Worm (Caenorhabditis elegans) whole organism, L1 larva: ENCODE results near the gene spt-4.

Experiments used
- nhr-28 ChIP-seq: fragments of 150-350 bp; optimal IDR thresholded peaks from 2 replicates; lab custom pipeline; 2014; ENCODE audit warnings: missing biosample characterization, missing genetic modification characterization
- sox-4 ChIP-seq: sonication (generic microtip); optimal IDR thresholded peaks from 2 replicates; lab custom pipeline; 2016; ENCODE audit warnings: missing genetic modification characterization, missing compliant biosample characterization
- unc-86 ChIP-seq: sonication (generic microtip); optimal IDR thresholded peaks from 2 replicates; lab custom pipeline; 2016; ENCODE audit warnings: missing genetic modification characterization, missing compliant biosample characterization

DNA sequence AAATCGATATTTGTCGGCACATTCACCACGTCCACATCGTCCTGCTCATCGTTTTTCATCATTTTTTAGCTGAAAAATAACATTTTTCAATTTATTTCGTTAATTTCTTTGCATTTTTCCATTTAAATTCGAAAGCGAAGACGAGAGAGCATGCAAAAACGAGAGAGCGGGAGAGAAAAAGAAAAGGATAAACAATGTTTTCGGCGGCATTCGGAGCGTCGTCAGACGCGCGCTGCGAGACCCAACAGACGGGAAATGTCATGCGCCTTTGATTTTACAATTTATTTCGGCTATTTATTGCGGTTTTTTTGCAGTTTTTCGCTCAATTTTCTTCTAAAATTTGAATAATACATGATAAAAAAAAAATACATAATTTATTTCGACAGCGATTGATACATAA is 16.8 kb upstream of the spt-4 start, which contains the start of gene attf-3:
- TF ChIP-seq sox-4: no peak
- peak; percentile 35 for TF ChIP-seq unc-86 (tag; lab: Kevin White, UChicago)
- TF ChIP-seq nhr-28: no peak
